Worm (Caenorhabditis elegans): ENCODE measurements around the gene R08C7.4.

R08C7.4 gene

DNA sequence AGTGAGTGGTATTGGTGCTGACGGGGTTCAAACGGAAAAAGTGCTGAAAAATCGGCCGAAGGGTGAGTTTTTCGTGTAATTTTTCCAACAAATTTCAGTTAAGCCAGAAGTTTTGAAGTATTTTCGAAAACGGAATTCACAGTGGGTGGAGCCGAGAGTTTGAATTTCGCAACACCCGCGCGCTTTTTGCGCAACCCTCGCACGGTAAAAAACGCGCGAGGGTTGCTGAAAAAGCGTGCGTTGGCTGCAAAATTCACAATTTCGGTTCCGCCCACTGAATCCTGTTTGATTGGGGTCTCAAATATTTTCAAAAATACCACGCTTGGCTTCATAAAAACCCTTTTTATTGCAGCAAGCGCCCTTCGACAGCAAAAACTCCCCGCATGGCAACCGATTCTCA, 12.5 kb downstream of the R08C7.4 start:
- TF ChIP-seq mep-1 (tag; optimal IDR thresholded peaks at IDR 0.05) (no peak), lin-13 (tag; optimal IDR thresholded peaks at IDR 0.05) (no peak), lin-32 (GFP tag; optimal IDR thresholded peaks at IDR 0.05) (no peak), nhr-12 (tag; optimal IDR thresholded peaks at IDR 0.05) (no peak), bed-3 (GFP tag; optimal IDR thresholded peaks at IDR 0.05) (no peak), flh-1 (GFP tag; optimal IDR thresholded peaks at IDR 0.05) (no peak), ham-2 (GFP tag; optimal IDR thresholded peaks at IDR 0.05) (no peak), nhr-28 (tag; optimal IDR thresholded peaks at IDR 0.05) (no peak), mab-5 (tag; optimal IDR thresholded peaks at IDR 0.05) (no peak), unc-39 (tag; optimal IDR thresholded peaks at IDR 0.05) (no peak)

DNA sequence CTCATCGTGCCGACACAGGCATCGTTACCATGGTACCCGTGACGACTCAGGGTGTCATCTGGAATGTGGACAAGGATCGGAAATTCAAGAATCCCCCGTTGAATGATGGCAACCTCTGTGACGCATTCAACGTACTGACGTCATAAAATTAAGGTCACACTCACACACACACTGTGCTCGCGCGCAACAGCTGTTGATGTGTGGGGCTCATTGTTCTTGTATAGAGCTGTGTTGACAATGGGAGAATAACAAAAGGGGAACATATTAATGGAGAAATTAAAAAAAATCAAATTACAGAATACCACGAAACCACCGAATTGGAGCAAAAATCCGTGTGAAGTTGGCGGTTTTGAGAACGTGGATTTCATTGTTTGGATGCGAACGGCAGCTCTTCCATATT, 13.5 kb downstream of the R08C7.4 start:
- TF ChIP-seq sem-2 (GFP tag; optimal IDR thresholded peaks at IDR 0.05) (no peak), unc-120 (tag; optimal IDR thresholded peaks at IDR 0.05; ENCODE audit: poor library complexity, severe bottlenecking) (no peak), M03D4.4 (tag; optimal IDR thresholded peaks at IDR 0.05) (no peak), lin-32 (GFP tag; optimal IDR thresholded peaks at IDR 0.05) (peak; percentile 97), hlh-1 (tag; optimal IDR thresholded peaks at IDR 0.05) (peak; percentile 88), ztf-11 (tag; optimal IDR thresholded peaks at IDR 0.05) (no peak), zip-8 (tag; optimal IDR thresholded peaks at IDR 0.05) (peak; percentile 30), ces-1 (GFP tag; optimal IDR thresholded peaks at IDR 0.05) (peak; percentile 62), sptf-1 (tag; optimal IDR thresholded peaks at IDR 0.05) (no peak), cnd-1 (tag; optimal IDR thresholded peaks at IDR 0.05) (peak; percentile 89)

DNA sequence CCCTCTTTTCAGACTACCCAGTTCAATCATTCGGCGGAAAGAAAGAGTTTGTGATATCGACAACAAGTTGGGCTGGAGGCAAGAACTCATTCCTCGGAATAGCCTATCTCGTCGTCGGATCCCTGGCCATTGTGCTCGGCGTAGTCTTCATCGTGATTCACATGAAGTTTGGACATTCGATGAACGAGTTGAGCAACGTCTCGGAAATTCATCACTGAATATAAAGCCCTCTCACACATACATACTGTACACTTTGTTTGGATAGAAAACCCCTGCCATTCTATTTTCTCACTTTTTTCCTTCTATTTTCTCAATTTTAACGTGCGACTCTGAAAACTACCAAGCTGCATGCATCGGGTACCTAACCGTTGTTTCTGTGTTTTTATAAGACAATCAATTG, 14.6 kb downstream of the R08C7.4 start, which contains the start of gene R08C7.12:
Gene R08C7.12 (plus strand): TSS at position 301 of the 400 bp plus-strand sequence.
- TF ChIP-seq M03D4.4 (tag; optimal IDR thresholded peaks at IDR 0.05), result no peak

DNA sequence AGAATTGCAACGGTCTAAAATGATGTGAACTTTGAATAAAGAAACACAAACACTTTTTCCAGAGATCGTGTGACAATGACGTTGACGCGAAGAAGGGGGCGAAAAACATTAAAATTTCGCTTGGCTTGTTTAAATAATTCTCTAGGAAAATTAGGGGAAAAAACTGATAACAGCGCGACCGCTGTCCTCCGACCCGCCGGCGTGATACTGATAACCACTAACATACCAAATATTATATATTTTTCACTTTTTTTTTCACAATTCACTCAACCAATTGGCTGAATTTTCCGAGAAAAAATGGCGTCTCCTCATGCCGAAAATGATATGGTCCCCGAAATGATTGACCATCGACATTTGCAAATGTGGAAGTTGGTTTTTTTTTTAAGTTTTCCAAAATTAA, 15.0 kb downstream of the R08C7.4 start:
- TF ChIP-seq ces-1 (GFP tag; optimal IDR thresholded peaks at IDR 0.05), result no peak
- TF ChIP-seq ceh-83 (GFP tag; optimal IDR thresholded peaks at IDR 0.05), result no peak
- no peak for TF ChIP-seq mep-1 (tag; optimal IDR thresholded peaks at IDR 0.05)
- no peak for TF ChIP-seq sptf-1 (tag; optimal IDR thresholded peaks at IDR 0.05)
- no peak for TF ChIP-seq pha-4 (tag; optimal IDR thresholded peaks at IDR 0.05)
- TF ChIP-seq ztf-11 (tag; optimal IDR thresholded peaks at IDR 0.05), result no peak
- no peak for TF ChIP-seq M03D4.4 (tag; optimal IDR thresholded peaks at IDR 0.05)
- TF ChIP-seq nhr-28 (tag; optimal IDR thresholded peaks at IDR 0.05), result no peak
- TF ChIP-seq ceh-39 (tag; optimal IDR thresholded peaks at IDR 0.05), result no peak
- no peak for TF ChIP-seq sem-2 (GFP tag; optimal IDR thresholded peaks at IDR 0.05)
- no peak for TF ChIP-seq ham-2 (GFP tag; optimal IDR thresholded peaks at IDR 0.05)
- TF ChIP-seq snpc-4 (tag; optimal IDR thresholded peaks at IDR 0.05), result no peak
- no peak for TF ChIP-seq elt-3 (tag; optimal IDR thresholded peaks at IDR 0.05)
- no peak for TF ChIP-seq flh-1 (GFP tag; optimal IDR thresholded peaks at IDR 0.05)
- TF ChIP-seq mls-2 (tag; optimal IDR thresholded peaks at IDR 0.05), result no peak
- TF ChIP-seq lsy-2 (tag; optimal IDR thresholded peaks at IDR 0.05), result no peak
- TF ChIP-seq elt-1 (tag; optimal IDR thresholded peaks at IDR 0.05; ENCODE audit: borderline replicate concordance, insufficient read depth), result no peak
- TF ChIP-seq unc-62 (GFP tag; optimal IDR thresholded peaks at IDR 0.05), result no peak

DNA sequence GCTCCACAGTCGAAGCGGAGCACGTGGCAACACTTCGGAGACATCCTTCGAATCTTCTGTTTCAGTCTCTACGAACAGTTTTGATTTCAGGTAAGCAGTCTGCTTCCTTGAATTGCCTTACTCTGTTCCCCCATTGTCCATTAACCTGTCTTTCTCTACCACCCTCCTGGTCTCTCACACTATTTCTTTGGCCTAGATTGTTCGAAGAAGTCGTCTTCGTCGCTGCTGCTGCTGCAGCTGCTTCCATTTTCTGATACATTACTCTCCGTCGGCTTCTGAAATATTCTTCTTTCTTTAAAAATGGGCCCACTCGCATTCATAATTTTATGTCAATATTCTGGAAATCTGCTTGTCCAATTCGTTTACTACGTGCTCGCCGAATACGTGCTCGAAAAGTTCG, 16.7 kb downstream of the R08C7.4 start, which contains the start of gene R08C7.1:
Gene R08C7.1 (plus strand): TSS at position 301 of the 400 bp plus-strand sequence.
- TF ChIP-seq lsy-2 (tag; optimal IDR thresholded peaks at IDR 0.05) (no peak), snpc-4 (tag; optimal IDR thresholded peaks at IDR 0.05) (no peak), elt-3 (tag; optimal IDR thresholded peaks at IDR 0.05) (no peak), nhr-2 (tag; optimal IDR thresholded peaks at IDR 0.05) (no peak)

DNA sequence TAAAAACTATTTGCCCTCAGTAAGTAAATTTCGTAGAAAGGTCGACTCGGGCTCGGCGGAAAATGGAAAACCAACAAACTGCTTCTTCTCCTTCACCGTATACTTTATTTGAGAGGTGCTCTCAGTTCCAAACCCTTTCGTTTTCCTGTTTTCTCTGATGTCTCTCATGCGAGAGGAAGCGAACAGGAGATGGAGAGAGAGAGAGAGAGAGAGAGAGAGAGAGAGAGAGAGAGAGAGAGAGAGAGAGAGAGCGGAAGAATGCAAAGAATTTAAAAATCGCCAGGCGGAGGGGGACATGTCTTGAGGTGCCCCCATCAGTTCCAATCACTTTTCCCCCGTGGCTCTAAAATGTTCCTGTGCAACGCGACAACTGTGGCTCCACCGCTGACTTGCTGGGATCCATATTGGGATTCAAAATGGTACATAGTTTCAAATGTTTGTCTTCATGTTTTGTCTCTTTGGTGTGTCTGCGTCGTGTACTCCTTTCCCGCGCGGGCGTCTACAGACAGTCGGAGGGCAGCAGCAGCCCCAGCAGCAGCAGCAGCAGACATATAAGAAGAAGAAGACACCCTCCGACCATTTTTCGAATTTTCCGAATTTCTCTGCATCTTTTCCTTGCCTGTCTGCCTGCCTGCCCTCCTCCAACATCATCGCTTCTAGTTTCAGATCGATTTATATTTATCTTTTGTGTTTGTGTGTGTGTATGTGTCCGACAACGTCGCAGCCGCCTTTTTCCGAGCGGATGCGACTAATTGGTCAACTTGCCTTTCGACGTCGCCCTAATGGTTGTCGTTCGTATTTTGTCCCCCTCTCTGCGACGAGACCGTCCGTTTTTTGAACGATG, 19.7 kb downstream of the R08C7.4 start, which contains the start of gene R08C7.11:
Gene R08C7.11 (minus strand): TSS at position 608 of the 844 bp plus-strand sequence.
- TF ChIP-seq M03D4.4 (tag; optimal IDR thresholded peaks at IDR 0.05) (peak; percentile 32), drap-1 (GFP tag; optimal IDR thresholded peaks at IDR 0.05) (peak; percentile 41), hlh-1 (tag; optimal IDR thresholded peaks at IDR 0.05) (peak; percentile 22), flh-1 (GFP tag; optimal IDR thresholded peaks at IDR 0.05) (no peak), nhr-28 (tag; optimal IDR thresholded peaks at IDR 0.05) (no peak), unc-62 (GFP tag; optimal IDR thresholded peaks at IDR 0.05) (no peak), lin-13 (tag; optimal IDR thresholded peaks at IDR 0.05) (no peak), lsy-2 (tag; optimal IDR thresholded peaks at IDR 0.05) (no peak), cnd-1 (tag; optimal IDR thresholded peaks at IDR 0.05) (no peak), nhr-237 (tag; optimal IDR thresholded peaks at IDR 0.05) (no peak), mep-1 (tag; optimal IDR thresholded peaks at IDR 0.05) (no peak), mab-5 (tag; optimal IDR thresholded peaks at IDR 0.05) (no peak), elt-1 (tag; optimal IDR thresholded peaks at IDR 0.05; ENCODE audit: borderline replicate concordance, insufficient read depth) (no peak), ces-1 (GFP tag; optimal IDR thresholded peaks at IDR 0.05) (no peak), mls-2 (tag; optimal IDR thresholded peaks at IDR 0.05) (no peak), snpc-4 (tag; optimal IDR thresholded peaks at IDR 0.05) (no peak), ham-2 (GFP tag; optimal IDR thresholded peaks at IDR 0.05) (peak; percentile 76), unc-39 (tag; optimal IDR thresholded peaks at IDR 0.05) (no peak), ceh-39 (tag; optimal IDR thresholded peaks at IDR 0.05) (no peak)
